Fruit fly (Drosophila melanogaster): Measurements from ENCODE around the gene RhoGAP92B.
A peak's percentile ranks its signal among the peaks of the same experiment; 100 is the strongest.

Gene RhoGAP92B

DNA sequence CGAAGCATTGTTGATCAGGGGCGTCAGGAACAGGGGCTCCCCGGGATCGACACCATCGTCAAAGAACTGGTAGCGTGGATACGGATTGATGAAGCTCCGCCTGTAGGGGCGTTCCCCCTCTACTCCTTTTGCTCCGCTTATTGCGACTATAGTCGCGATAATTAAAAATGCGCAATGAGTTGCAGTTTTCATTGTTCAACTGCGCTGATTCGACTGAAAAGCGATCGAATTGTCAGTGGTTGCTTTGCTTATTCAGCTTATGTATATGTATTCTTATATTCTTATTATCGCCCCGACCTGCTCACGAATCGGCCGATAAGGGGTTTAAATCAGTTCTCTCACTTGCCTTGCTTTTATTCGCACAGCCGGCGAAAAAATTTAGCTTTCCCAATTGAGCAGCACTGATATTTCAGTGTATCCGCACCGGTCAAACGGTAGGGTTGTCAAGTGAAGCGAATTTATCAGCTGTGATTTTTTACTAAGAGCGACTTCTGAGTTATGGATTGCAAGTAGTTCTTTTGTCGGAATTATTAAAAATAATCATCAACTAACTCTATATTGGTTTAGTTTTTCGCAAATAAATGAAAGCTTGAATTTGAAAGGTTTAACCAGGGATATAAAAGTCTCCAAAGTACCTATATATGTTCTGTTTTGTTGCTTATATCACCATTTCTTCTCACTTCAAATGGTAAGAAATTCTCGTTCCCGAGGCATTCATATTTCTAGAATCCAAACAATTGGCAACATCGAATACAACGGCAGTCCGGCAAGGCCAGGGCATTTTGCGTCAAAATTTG lies 40.8 kb upstream of the RhoGAP92B start, which contains the start of the genes CG4572 and CG4686:
TSS of gene CG4572 (minus strand) at position 415 of the 797 bp plus-strand sequence.
TSS of gene CG4686 (plus strand) at position 518 of the 797 bp plus-strand sequence.
- TF ChIP-seq Dll (GFP tag; IDR thresholded peaks at IDR 0.05; ENCODE audit: partially characterized antibody), result peak; percentile 56; the same call in 1 of the 4 replicates
- TF ChIP-seq ttk (GFP tag; IDR thresholded peaks at IDR 0.05), result peak; percentile 61; the same call in 1 of the 2 replicates
- TF ChIP-seq CG14050 (GFP tag; IDR thresholded peaks at IDR 0.05), result peak; percentile 61
- TF ChIP-seq esg (GFP tag; conservative IDR thresholded peaks at IDR 0.05), result peak; percentile 35; the same call in 1 of the 2 replicates
- peak; percentile 85 for TF ChIP-seq lilli (GFP tag; optimal IDR thresholded peaks at IDR 0.05)
- TF ChIP-seq Blimp-1 (GFP tag; optimal IDR thresholded peaks at IDR 0.05), result no peak
- peak; percentile 48; the same call in 1 of the 2 replicates for TF ChIP-seq Rx (GFP tag; IDR thresholded peaks at IDR 0.05)
- TF ChIP-seq CG2712 (tag; optimal IDR thresholded peaks at IDR 0.05), result peak; percentile 84
- TF ChIP-seq Oaz (GFP tag; IDR thresholded peaks at IDR 0.05), result peak; percentile 35; the same call in 1 of the 2 replicates
- TF ChIP-seq Dad (GFP tag; optimal IDR thresholded peaks at IDR 0.05), result peak; percentile 48
- TF ChIP-seq eyg (GFP tag; optimal IDR thresholded peaks at IDR 0.05), result no peak
- TF ChIP-seq CG12659 (GFP tag; optimal IDR thresholded peaks at IDR 0.05), result peak; percentile 86
- peak; percentile 72 for TF ChIP-seq tio (GFP tag; optimal IDR thresholded peaks at IDR 0.05)
- peak; percentile 37 for TF ChIP-seq Jarid2 (GFP tag; optimal IDR thresholded peaks at IDR 0.05)
- TF ChIP-seq ranshi (GFP tag; IDR thresholded peaks at IDR 0.05), result peak; percentile 60; the same call in 1 of the 2 replicates
- no peak for TF ChIP-seq Trl (optimal IDR thresholded peaks at IDR 0.05)
- TF ChIP-seq Trl (GFP tag; optimal IDR thresholded peaks at IDR 0.05), result peak; percentile 77
- TF ChIP-seq Drgx (GFP tag; IDR thresholded peaks at IDR 0.05), result peak; percentile 79
- TF ChIP-seq CG9727 (GFP tag; optimal IDR thresholded peaks at IDR 0.05), result peak; percentile 63
- peak; percentile 55 for TF ChIP-seq CG13894 (tag; optimal IDR thresholded peaks at IDR 0.05)
- peak; percentile 69 for TF ChIP-seq CG10274 (GFP tag; optimal IDR thresholded peaks at IDR 0.05)
- TF ChIP-seq D (optimal IDR thresholded peaks at IDR 0.05), result no peak
- peak; percentile 54 for TF ChIP-seq D (GFP tag; optimal IDR thresholded peaks at IDR 0.05)
- TF ChIP-seq hkb (optimal IDR thresholded peaks at IDR 0.05), result peak; percentile 65
- TF ChIP-seq hkb (GFP tag; IDR thresholded peaks at IDR 0.05), result peak; percentile 63
- TF ChIP-seq her (GFP tag; optimal IDR thresholded peaks at IDR 0.05), result peak; percentile 26
- TF ChIP-seq CG16779 (GFP tag; IDR thresholded peaks at IDR 0.05), result no peak
- TF ChIP-seq Meics (GFP tag; optimal IDR thresholded peaks at IDR 0.05), result peak; percentile 81
- TF ChIP-seq Gug (GFP tag; IDR thresholded peaks at IDR 0.05), result peak; percentile 83; the same call in 3 of the 4 replicates
- no peak for TF ChIP-seq HLHmδ (GFP tag; optimal IDR thresholded peaks at IDR 0.05)
- TF ChIP-seq CG4424 (GFP tag; optimal IDR thresholded peaks at IDR 0.05), result peak; percentile 76
- TF ChIP-seq Hey (tag; optimal IDR thresholded peaks at IDR 0.05), result peak; percentile 47
- TF ChIP-seq Bgb (GFP tag; IDR thresholded peaks at IDR 0.05; ENCODE audit: partially characterized antibody), result no peak
- TF ChIP-seq croc (GFP tag; conservative IDR thresholded peaks at IDR 0.05), result peak; percentile 70
- TF ChIP-seq crol (GFP tag; IDR thresholded peaks at IDR 0.05), result no peak
- TF ChIP-seq otp (GFP tag; IDR thresholded peaks at IDR 0.05), result no peak
- peak; percentile 37 for TF ChIP-seq NFAT (GFP tag; IDR thresholded peaks at IDR 0.05)
- peak; percentile 72 for TF ChIP-seq shn (GFP tag; optimal IDR thresholded peaks at IDR 0.05)
- TF ChIP-seq zfh1 (GFP tag; IDR thresholded peaks at IDR 0.05), result no peak; the same call in 1 of the 3 replicates
- no peak for TF ChIP-seq fru (optimal IDR thresholded peaks at IDR 0.05)
- TF ChIP-seq Lim3 (GFP tag; IDR thresholded peaks at IDR 0.05), result no peak
- TF ChIP-seq tx (GFP tag; optimal IDR thresholded peaks at IDR 0.05), result peak; percentile 78
- peak; percentile 63 for TF ChIP-seq Sox102F (GFP tag; optimal IDR thresholded peaks at IDR 0.05)
- TF ChIP-seq pfk (GFP tag; optimal IDR thresholded peaks at IDR 0.05), result no peak
- TF ChIP-seq CG8281 (tag; optimal IDR thresholded peaks at IDR 0.05), result peak; percentile 63
- TF ChIP-seq Sry-β (GFP tag; optimal IDR thresholded peaks at IDR 0.05), result peak; percentile 84
- peak; percentile 56 for TF ChIP-seq Asciz (GFP tag; optimal IDR thresholded peaks at IDR 0.05)
- TF ChIP-seq CG17385 (GFP tag; optimal IDR thresholded peaks at IDR 0.05), result peak; percentile 58
- TF ChIP-seq CG13287 (GFP tag; IDR thresholded peaks at IDR 0.05; ENCODE audit: partially characterized antibody), result peak; percentile 58; the same call in 1 of the 2 replicates
- peak; percentile 74 for TF ChIP-seq CG1602 (GFP tag; optimal IDR thresholded peaks at IDR 0.05)

All from whole organism, embryonic.